Fruit fly (Drosophila melanogaster) whole organism, embryonic: ENCODE data around the gene CG15539.

Experiments used
- Ada2b ChIP-seq: fragments of 200-800 bp; sonication (Bioruptor generic); IDR thresholded peaks from 2 replicates; pipeline ENCODE4 v1.3.6; 2022; ENCODE audit warnings: missing biosample characterization, missing genetic modification characterization
- CG11504 ChIP-seq: fragments of 200-800 bp; sonication (Bioruptor generic); optimal IDR thresholded peaks from 3 replicates; lab custom pipeline; 2019; ENCODE audit warnings: missing biosample characterization, mild to moderate bottlenecking, missing genetic modification characterization, moderate library complexity
- CG11695 ChIP-seq: fragments of 200-800 bp; sonication (Bioruptor generic); IDR thresholded peaks from 3 replicates; pipeline ENCODE4 v1.3.6; 2022; ENCODE audit warnings: missing biosample characterization, missing genetic modification characterization
- CG1233 ChIP-seq: fragments of 200-800 bp; sonication (Bioruptor generic); optimal IDR thresholded peaks from 4 replicates; lab custom pipeline; 2018; ENCODE audit warnings: missing biosample characterization, mild to moderate bottlenecking, missing genetic modification characterization
- CG12659 ChIP-seq: fragments of 200-800 bp; sonication (Bioruptor generic); optimal IDR thresholded peaks from 3 replicates; lab custom pipeline; 2017; ENCODE audit warnings: mild to moderate bottlenecking, missing biosample characterization, missing genetic modification reagents, missing genetic modification characterization
- CG13123 ChIP-seq: fragments of 200-800 bp; sonication (Bioruptor generic); optimal IDR thresholded peaks from 2 replicates; lab custom pipeline; 2016; ENCODE audit warnings: missing biosample characterization, missing genetic modification characterization
- CG13624 ChIP-seq: fragments of 200-800 bp; sonication (Bioruptor generic); optimal IDR thresholded peaks from 2 replicates; lab custom pipeline; 2016; ENCODE audit warnings: missing biosample characterization, missing genetic modification characterization
- CG14014 ChIP-seq: fragments of 200-800 bp; sonication (Bioruptor generic); IDR thresholded peaks from 2 replicates; pipeline ENCODE4 v1.3.6; 2022; ENCODE audit warnings: missing biosample characterization, missing genetic modification characterization
- CG14667 ChIP-seq: fragments of 200-800 bp; sonication (Bioruptor generic); IDR thresholded peaks from 2 replicates; pipeline ENCODE4 v1.3.6; 2022; ENCODE audit warnings: missing biosample characterization, missing genetic modification characterization
- CG15601 ChIP-seq: fragments of 200-800 bp; sonication (Bioruptor generic); optimal IDR thresholded peaks from 3 replicates; lab custom pipeline; 2019; ENCODE audit warnings: missing biosample characterization, mild to moderate bottlenecking, missing genetic modification characterization, moderate library complexity
- CG17385 ChIP-seq: fragments of 200-800 bp; sonication (Bioruptor generic); optimal IDR thresholded peaks from 3 replicates; lab custom pipeline; 2018; ENCODE audit warnings: missing biosample characterization, mild to moderate bottlenecking, missing genetic modification characterization
- CG1792 ChIP-seq: fragments of 200-800 bp; sonication (Bioruptor generic); optimal IDR thresholded peaks from 2 replicates; lab custom pipeline; 2016; ENCODE audit warnings: missing biosample characterization, missing genetic modification characterization
- CG2120 ChIP-seq: fragments of 200-800 bp; sonication (Bioruptor generic); optimal IDR thresholded peaks from 3 replicates; lab custom pipeline; 2016; ENCODE audit warnings: missing biosample characterization, missing genetic modification characterization
- CG31224 ChIP-seq: fragments of 200-800 bp; sonication (Bioruptor generic); IDR thresholded peaks from 2 replicates; pipeline ENCODE4 v1.3.6; 2022; ENCODE audit warnings: missing biosample characterization, missing genetic modification characterization
- CG32772 ChIP-seq: fragments of 200-800 bp; sonication (Bioruptor generic); IDR thresholded peaks from 2 replicates; pipeline ENCODE4 v1.3.6; 2022; ENCODE audit warnings: missing biosample characterization, missing genetic modification characterization
- CG3281 ChIP-seq: fragments of 200-800 bp; sonication (Bioruptor generic); optimal IDR thresholded peaks from 3 replicates; lab custom pipeline; 2017; ENCODE audit warnings: missing biosample characterization, mild to moderate bottlenecking, missing genetic modification characterization
- CG3847 ChIP-seq: fragments of 200-800 bp; sonication (Bioruptor generic); IDR thresholded peaks from 2 replicates; pipeline ENCODE4 v1.3.6; 2022; ENCODE audit warnings: missing biosample characterization, missing genetic modification characterization
- Dbx ChIP-seq: fragments of 200-800 bp; sonication (Bioruptor generic); IDR thresholded peaks from 3 replicates; pipeline ENCODE4 v1.3.6; 2022; ENCODE audit warnings: missing biosample characterization, missing genetic modification characterization
- Doc2 ChIP-seq: fragments of 200-800 bp; sonication (Bioruptor generic); IDR thresholded peaks from 2 replicates; pipeline ENCODE4 v1.3.6; 2022; ENCODE audit warnings: missing biosample characterization, missing genetic modification characterization
- Ets65A ChIP-seq: fragments of 200-800 bp; sonication (Bioruptor generic); peaks from one replicate; lab custom pipeline; 2016; ENCODE audit warnings: missing biosample characterization, missing genetic modification characterization
- HHEX ChIP-seq: fragments of 200-800 bp; sonication (Bioruptor generic); optimal IDR thresholded peaks from 3 replicates; lab custom pipeline; 2017; ENCODE audit warnings: missing biosample characterization, mild to moderate bottlenecking, missing genetic modification characterization, missing genetic modification reagents
- HLH54F ChIP-seq: fragments of 200-800 bp; sonication (Bioruptor generic); optimal IDR thresholded peaks from 3 replicates; lab custom pipeline; 2016; ENCODE audit warnings: missing biosample characterization, missing genetic modification characterization
- Hr51 ChIP-seq, 2 experiments: fragments of 200-800 bp; sonication (Bioruptor generic); optimal IDR thresholded peaks; 2 replicates in 1 of 2; 3 replicates in 1 of 2; lab custom pipeline; 2016 to 2018; ENCODE audit warnings: missing biosample characterization in 2 of 2, missing genetic modification characterization in 2 of 2, mild to moderate bottlenecking in 1 of 2, moderate library complexity in 1 of 2
- Hr78 ChIP-seq, 2 experiments: fragments of 200-800 bp in 1 of 2; fragments of >200 bp in 1 of 2; sonication (Bioruptor generic) in 1 of 2; optimal IDR thresholded peaks; 2 replicates each; lab custom pipeline; 2017 to 2019; ENCODE audit warnings: missing biosample characterization in 2 of 2, missing genetic modification characterization in 2 of 2, mild to moderate bottlenecking in 1 of 2, moderate library complexity in 1 of 2
- Mrtf ChIP-seq: fragments of 200-800 bp; sonication (Bioruptor generic); IDR thresholded peaks from 3 replicates; pipeline ENCODE4 v1.3.6; 2022; ENCODE audit warnings: missing biosample characterization, missing genetic modification characterization
- Myb ChIP-seq: fragments of 200-800 bp; sonication (Bioruptor generic); optimal IDR thresholded peaks from 2 replicates; lab custom pipeline; 2016; ENCODE audit warnings: missing biosample characterization, missing genetic modification characterization
- NfI ChIP-seq: fragments of 200-800 bp; sonication (Bioruptor generic); optimal IDR thresholded peaks from 3 replicates; lab custom pipeline; 2018; ENCODE audit warnings: missing biosample characterization, mild to moderate bottlenecking, missing genetic modification characterization, moderate library complexity
- Ptx1 ChIP-seq: fragments of 200-800 bp; sonication (Bioruptor generic); IDR thresholded peaks from 2 replicates; pipeline ENCODE4 v1.3.6; 2022; ENCODE audit warnings: missing biosample characterization, missing genetic modification characterization
- Rfx ChIP-seq: fragments of 200-800 bp; sonication (Bioruptor generic); IDR thresholded peaks from 2 replicates; pipeline ENCODE4 v1.3.6; 2022; ENCODE audit warnings: missing biosample characterization, missing genetic modification characterization
- Sox100B ChIP-seq: fragments of 200-800 bp; sonication (Bioruptor generic); optimal IDR thresholded peaks from 3 replicates; lab custom pipeline; 2018; ENCODE audit warnings: missing biosample characterization, mild to moderate bottlenecking, missing genetic modification characterization
- Taf1 ChIP-seq: fragments of 200-800 bp; sonication (Bioruptor generic); IDR thresholded peaks from 2 replicates; pipeline ENCODE4 v1.3.6; 2022; ENCODE audit warnings: missing biosample characterization, missing genetic modification characterization
- abd-A ChIP-seq: fragments of 200-800 bp; sonication (Bioruptor generic); optimal IDR thresholded peaks from 3 replicates; lab custom pipeline; 2019; ENCODE audit warnings: missing biosample characterization, mild to moderate bottlenecking, missing genetic modification characterization, moderate library complexity
- al ChIP-seq: fragments of 200-800 bp; sonication (Bioruptor generic); IDR thresholded peaks from 2 replicates; pipeline ENCODE4 v1.3.6; 2022; ENCODE audit warnings: missing biosample characterization, missing genetic modification characterization
- ap ChIP-seq: fragments of 200-800 bp; sonication (Bioruptor generic); IDR thresholded peaks from 2 replicates; pipeline ENCODE4 v1.3.6; 2022; ENCODE audit warnings: missing biosample characterization, missing genetic modification characterization
- bcd ChIP-seq: fragments of 200-800 bp; sonication (Bioruptor generic); optimal IDR thresholded peaks from 2 replicates; lab custom pipeline; 2017; ENCODE audit warnings: missing biosample characterization, mild to moderate bottlenecking, missing genetic modification characterization
- ci ChIP-seq: fragments of 200-800 bp; sonication (Bioruptor generic); IDR thresholded peaks from 3 replicates; pipeline ENCODE4 v1.3.6; 2022; ENCODE audit warnings: missing biosample characterization, missing genetic modification characterization
- dmrt99B ChIP-seq: fragments of 200-800 bp; sonication (Bioruptor generic); optimal IDR thresholded peaks from 2 replicates; lab custom pipeline; 2018; ENCODE audit warnings: missing biosample characterization, mild to moderate bottlenecking, missing genetic modification characterization, moderate library complexity
- dysf ChIP-seq: fragments of 200-800 bp; sonication (Bioruptor generic); IDR thresholded peaks from 3 replicates; pipeline ENCODE4 v1.3.6; 2022; ENCODE audit warnings: missing biosample characterization, missing genetic modification characterization
- fru ChIP-seq: fragments of >200 bp; optimal IDR thresholded peaks from 2 replicates; lab custom pipeline; 2017
- hkb ChIP-seq, 2 experiments: fragments of 200-800 bp in 1 of 2; fragments of >200 bp in 1 of 2; sonication (Bioruptor generic) in 1 of 2; IDR thresholded peaks in 1 of 2; optimal IDR thresholded peaks in 1 of 2; 2 replicates each; pipeline versions ENCODE4 v1.3.6 to Lab custom; 2017 to 2022; ENCODE audit warnings: missing biosample characterization in 1 of 2, missing genetic modification characterization in 1 of 2
- lab ChIP-seq: fragments of 200-800 bp; sonication (Bioruptor generic); optimal IDR thresholded peaks from 3 replicates; lab custom pipeline; 2017; ENCODE audit warnings: missing biosample characterization, missing genetic modification characterization, mild to moderate bottlenecking, moderate library complexity, missing genetic modification reagents
- lilli ChIP-seq: fragments of 200-800 bp; sonication (Bioruptor generic); optimal IDR thresholded peaks from 3 replicates; lab custom pipeline; 2016; ENCODE audit warnings: missing biosample characterization, missing genetic modification characterization
- lmd ChIP-seq: fragments of 200-800 bp; sonication (Bioruptor generic); IDR thresholded peaks from 2 replicates; pipeline ENCODE4 v1.3.6; 2022; ENCODE audit warnings: missing biosample characterization, missing genetic modification characterization
- oc ChIP-seq: fragments of 200-800 bp; sonication (Bioruptor generic); optimal IDR thresholded peaks from 2 replicates; lab custom pipeline; 2018; ENCODE audit warnings: missing biosample characterization, mild to moderate bottlenecking, missing genetic modification characterization, moderate library complexity
- pan ChIP-seq, 4 experiments: fragments of >200 bp in 3 of 4; fragments of 200-800 bp in 1 of 4; sonication (Bioruptor generic) in 1 of 4; optimal IDR thresholded peaks in 3 of 4; IDR thresholded peaks in 1 of 4; 2 replicates each; pipeline versions ENCODE4 v1.3.6 to Lab custom; 2017 to 2022; ENCODE audit warnings: missing biosample characterization in 2 of 4, missing genetic modification characterization in 2 of 4, mixed read lengths in 1 of 4
- psq ChIP-seq: fragments of 200-800 bp; sonication (Bioruptor generic); optimal IDR thresholded peaks from 2 replicates; lab custom pipeline; 2017; ENCODE audit warnings: missing biosample characterization, missing genetic modification characterization
- rib ChIP-seq: fragments of 200-800 bp; sonication (Bioruptor generic); IDR thresholded peaks from 2 replicates; pipeline ENCODE4 v1.3.6; 2022; ENCODE audit warnings: missing biosample characterization, missing genetic modification characterization
- salm ChIP-seq: fragments of 200-800 bp; sonication (Bioruptor generic); optimal IDR thresholded peaks from 2 replicates; lab custom pipeline; 2018; ENCODE audit warnings: missing biosample characterization, mild to moderate bottlenecking, missing genetic modification characterization
- sob ChIP-seq: fragments of 200-800 bp; sonication (Bioruptor generic); IDR thresholded peaks from 2 replicates; pipeline ENCODE4 v1.3.6; 2022; ENCODE audit warnings: missing biosample characterization, missing genetic modification characterization
- stc ChIP-seq: fragments of 200-800 bp; sonication (Bioruptor generic); IDR thresholded peaks from 2 replicates; pipeline ENCODE4 v1.3.6; 2022; ENCODE audit warnings: missing biosample characterization, missing genetic modification characterization

The CG15539 gene

dm6 chr3R:30550044-30550443, 44.3 kb downstream of the CG15539 start:
- TF ChIP-seq CG3281 (GFP tag; lab: Kevin White, UChicago), result peak; percentile 25
- peak; percentile 37; the same call in 1 of the 3 replicates for TF ChIP-seq Dbx (GFP tag; lab: Robert Waterston, UW)
- TF ChIP-seq CG31224 (GFP tag; lab: Robert Waterston, UW), result 0 out of 2 replicates have a peak, but pooled peaks have one; percentile 28
- no peak for TF ChIP-seq oc
- TF ChIP-seq ap (GFP tag; lab: Robert Waterston, UW), result 0 out of 2 replicates have a peak, but pooled peaks have one; percentile 22
- TF ChIP-seq CG1233 (GFP tag; lab: Kevin White, UChicago), result no peak
- peak; percentile 64 for TF ChIP-seq lab (GFP tag; lab: Kevin White, UChicago)
- peak; percentile 47; the same call in 1 of the 3 replicates for TF ChIP-seq dysf
- 0 out of 2 replicates have a peak, but pooled peaks have one; percentile 15 for TF ChIP-seq Taf1 (GFP tag; lab: Robert Waterston, UW)
- TF ChIP-seq stc, result peak; percentile 12; the same call in 1 of the 2 replicates
- no peak for TF ChIP-seq ci
- TF ChIP-seq Ada2b (GFP tag; lab: Robert Waterston, UW), result peak; percentile 35; the same call in 1 of the 2 replicates
- peak; percentile 17 for TF ChIP-seq lilli (GFP tag; lab: Kevin White, UChicago)
- TF ChIP-seq Mrtf, result no peak
- peak in 1 of 2 experiments; percentile 41 for TF ChIP-seq Hr51 (GFP tag; optimal IDR thresholded peaks at IDR 0.05; lab: Kevin White, UChicago)
- no peak for TF ChIP-seq fru (lab: Kevin White, UChicago)
- TF ChIP-seq CG12659 (GFP tag; lab: Kevin White, UChicago), result peak; percentile 7
- peak; percentile 28; the same call in 1 of the 2 replicates for TF ChIP-seq CG14667 (GFP tag; lab: Robert Waterston, UW)
- TF ChIP-seq salm (tag; lab: Kevin White, UChicago), result no peak
- TF ChIP-seq Sox100B, result no peak
- TF ChIP-seq CG17385 (GFP tag; lab: Kevin White, UChicago), result peak; percentile 1
- no peak for TF ChIP-seq CG15601 (tag; lab: Kevin White, UChicago)
- peak; percentile 32; the same call in 1 of the 2 replicates for TF ChIP-seq CG14014 (GFP tag; lab: Robert Waterston, UW)
- no peak for TF ChIP-seq CG1792 (GFP tag; lab: Kevin White, UChicago)
- TF ChIP-seq CG3847, result 0 out of 2 replicates have a peak, but pooled peaks have one; percentile 20
- TF ChIP-seq CG13624 (GFP tag; lab: Kevin White, UChicago), result peak; percentile 10
- 0 out of 2 replicates have a peak, but pooled peaks have one; percentile 13 for TF ChIP-seq Ptx1 (GFP tag; lab: Robert Waterston, UW)
- TF ChIP-seq CG32772 (GFP tag; lab: Robert Waterston, UW), result no peak
- peak; percentile 1 for TF ChIP-seq HLH54F
- no peak for TF ChIP-seq CG11695 (GFP tag; lab: Robert Waterston, UW)
- no peak for TF ChIP-seq psq (GFP tag; lab: Kevin White, UChicago)
- TF ChIP-seq HHEX (GFP tag; lab: Kevin White, UChicago), result peak; percentile 5
- no peak for TF ChIP-seq hkb (optimal IDR thresholded peaks at IDR 0.05; lab: Kevin White, UChicago)
- TF ChIP-seq hkb (GFP tag; IDR thresholded peaks at IDR 0.05; lab: Robert Waterston, UW), result 0 out of 2 replicates have a peak, but pooled peaks have one; percentile 13
- TF ChIP-seq CG2120, result peak; percentile 58
- 0 out of 2 replicates have a peak, but pooled peaks have one; percentile 28 for TF ChIP-seq lmd (GFP tag; lab: Robert Waterston, UW)
- no peak for TF ChIP-seq Doc2 (GFP tag; lab: Robert Waterston, UW)
- TF ChIP-seq sob (GFP tag; lab: Robert Waterston, UW), result peak; percentile 34; the same call in 1 of the 2 replicates
- TF ChIP-seq CG13123, result no peak
- peak; percentile 35 for TF ChIP-seq CG11504 (tag; lab: Kevin White, UChicago)
- TF ChIP-seq Ets65A, result no peak
- peak; percentile 11 for TF ChIP-seq Myb
- TF ChIP-seq dmrt99B, result peak; percentile 38
- TF ChIP-seq bcd, result no peak
- TF ChIP-seq Rfx (GFP tag; lab: Robert Waterston, UW), result peak; percentile 42; the same call in 1 of the 2 replicates
- TF ChIP-seq rib (GFP tag; lab: Robert Waterston, UW), result no peak
- TF ChIP-seq NfI (GFP tag; lab: Kevin White, UChicago), result peak; percentile 10
- no peak for TF ChIP-seq al (GFP tag; lab: Robert Waterston, UW)
- TF ChIP-seq Hr78 (GFP tag; optimal IDR thresholded peaks at IDR 0.05; lab: Kevin White, UChicago), result no peak
- TF ChIP-seq abd-A, result peak; percentile 44
- no peak for TF ChIP-seq pan (optimal IDR thresholded peaks at IDR 0.05; lab: Kevin White, UChicago)
- peak in 1 of 2 experiments; percentile 38 for TF ChIP-seq pan (GFP tag; optimal IDR thresholded peaks at IDR 0.05 in 1 of 2, IDR thresholded peaks at IDR 0.05 in 1 of 2)
